Fruit fly (Drosophila melanogaster) whole organism, prepupa: ENCODE measurements around the gene CG14421.

Source experiments
- CG10669 ChIP-seq: fragments of 200-800 bp; sonication (Bioruptor generic); optimal IDR thresholded peaks from 3 replicates; lab custom pipeline; 2018; ENCODE audit warnings: missing biosample characterization, mild to moderate bottlenecking, missing genetic modification characterization, moderate library complexity
- CG11294 ChIP-seq: fragments of 200-800 bp; sonication (Bioruptor generic); IDR thresholded peaks from 2 replicates; pipeline ENCODE4 v1.3.6; 2022; ENCODE audit warnings: missing biosample characterization, missing genetic modification characterization
- CG11762 ChIP-seq: fragments of 200-800 bp; sonication (Bioruptor generic); optimal IDR thresholded peaks from 3 replicates; lab custom pipeline; 2016; ENCODE audit warnings: missing biosample characterization, missing genetic modification characterization; ENCODE audit not compliant: insufficient read depth
- CG8119 ChIP-seq: fragments of 200-800 bp; sonication (Bioruptor generic); IDR thresholded peaks from 3 replicates; pipeline ENCODE4 v1.3.6; 2022; ENCODE audit warnings: missing biosample characterization, missing genetic modification characterization
- Eip93F ChIP-seq: fragments of 200-800 bp; sonication (Bioruptor generic); optimal IDR thresholded peaks from 2 replicates; lab custom pipeline; 2016; ENCODE audit warnings: missing biosample characterization, mild to moderate bottlenecking, missing genetic modification characterization
- Lpt ChIP-seq: fragments of 200-800 bp; sonication (Bioruptor generic); optimal IDR thresholded peaks from 3 replicates; lab custom pipeline; 2016; ENCODE audit warnings: missing biosample characterization, missing genetic modification characterization

DNA sequence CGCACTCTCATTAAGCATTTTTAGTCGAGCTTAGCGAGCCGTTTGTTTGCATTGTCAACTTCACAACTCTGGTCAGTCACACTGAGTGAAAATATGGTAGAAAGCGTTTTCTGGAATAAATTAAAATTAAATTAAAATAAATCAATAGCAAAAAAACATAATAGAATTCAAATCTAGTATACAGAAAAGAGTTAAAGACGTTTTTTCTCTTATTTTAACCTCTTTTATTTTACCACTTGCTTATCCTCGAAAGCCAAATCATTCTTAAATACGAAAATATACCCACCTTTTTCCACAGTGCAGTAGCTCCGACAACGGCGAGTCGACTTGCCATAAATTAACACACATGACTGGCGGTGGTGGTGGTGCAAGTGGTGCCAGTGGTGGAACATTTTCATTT lies 10.4 kb downstream of the CG14421 start:
- peak; percentile 9 for TF ChIP-seq CG10669
- no peak for TF ChIP-seq Eip93F (GFP tag; lab: Kevin White, UChicago)
- no peak for TF ChIP-seq CG11762 (GFP tag; lab: Kevin White, UChicago)
- peak; percentile 47; the same call in 1 of the 3 replicates for TF ChIP-seq CG8119 (GFP tag; lab: Robert Waterston, UW)
- no peak for TF ChIP-seq Lpt (GFP tag; lab: Kevin White, UChicago)
- TF ChIP-seq CG11294 (GFP tag; lab: Robert Waterston, UW): no peak
